Fruit fly (Drosophila melanogaster): ENCODE data around the gene t.

dm6 chrX:9191357-9191756 is 31.7 kb downstream of the t start, which contains the start of gene CG12057:
- no peak for TF ChIP-seq psq (optimal IDR thresholded peaks at IDR 0.05)
- no peak for TF ChIP-seq h (optimal IDR thresholded peaks at IDR 0.05)
- no peak for TF ChIP-seq Sin3A (optimal IDR thresholded peaks at IDR 0.05)
- TF ChIP-seq insv (optimal IDR thresholded peaks at IDR 0.05): no peak

All from Kc167 (cell line).